Fruit fly (Drosophila melanogaster) whole organism, wandering third instar larva: ENCODE measurements around the gene CG16721.

Experiments used
- Abd-B ChIP-seq: fragments of >200 bp; optimal IDR thresholded peaks from 2 replicates; lab custom pipeline; 2017; ENCODE audit warnings: missing biosample characterization, missing genetic modification characterization
- CG32264 ChIP-seq: fragments of 200-800 bp; sonication (Bioruptor generic); optimal IDR thresholded peaks from 2 replicates; lab custom pipeline; 2016; ENCODE audit warnings: missing biosample characterization, missing genetic modification characterization
- CG9705 ChIP-seq: fragments of 200-800 bp; sonication (Bioruptor generic); optimal IDR thresholded peaks from 2 replicates; lab custom pipeline; 2018; ENCODE audit warnings: missing biosample characterization, mild to moderate bottlenecking, missing genetic modification characterization
- CrebA ChIP-seq: fragments of 200-800 bp; sonication (Bioruptor generic); optimal IDR thresholded peaks from 2 replicates; lab custom pipeline; 2016; ENCODE audit warnings: missing biosample characterization, mild to moderate bottlenecking, missing genetic modification characterization, borderline replicate concordance
- Dfd ChIP-seq: fragments of >200 bp; optimal IDR thresholded peaks from 2 replicates; lab custom pipeline; 2017; ENCODE audit warnings: missing biosample characterization, missing genetic modification characterization
- Dif ChIP-seq: fragments of 200-275, 200-300 bp; sonication (Bioruptor generic); optimal IDR thresholded peaks from 2 replicates; lab custom pipeline; 2018; ENCODE audit warnings: missing biosample characterization, missing genetic modification characterization; ENCODE audit not compliant: partially characterized antibody
- GATAd ChIP-seq: sonication (Bioruptor generic); optimal IDR thresholded peaks from 2 replicates; lab custom pipeline; 2016; ENCODE audit warnings: missing biosample characterization, missing genetic modification characterization
- HLH106 ChIP-seq: fragments of 200-800 bp; optimal IDR thresholded peaks from 3 replicates; lab custom pipeline; 2019; ENCODE audit warnings: missing biosample characterization, mild to moderate bottlenecking, missing genetic modification characterization, moderate library complexity
- Hnf4 ChIP-seq: fragments of 200-800 bp; sonication (Bioruptor generic); optimal IDR thresholded peaks from 2 replicates; lab custom pipeline; 2016; ENCODE audit warnings: missing biosample characterization, mild to moderate bottlenecking, missing genetic modification characterization
- Hr78 ChIP-seq: fragments of >200 bp; optimal IDR thresholded peaks from 2 replicates; lab custom pipeline; 2017; ENCODE audit warnings: missing biosample characterization, missing genetic modification characterization
- Hr83 ChIP-seq: fragments of 200-300 bp; sonication (Bioruptor generic); optimal IDR thresholded peaks from 2 replicates; lab custom pipeline; 2016; ENCODE audit warnings: missing biosample characterization, mild to moderate bottlenecking, missing genetic modification characterization, moderate library complexity; ENCODE audit not compliant: poor library complexity, severe bottlenecking
- Jra ChIP-seq: sonication (Bioruptor generic); optimal IDR thresholded peaks from 2 replicates; lab custom pipeline; 2016; ENCODE audit warnings: missing biosample characterization, missing genetic modification characterization
- Mio ChIP-seq: sonication (Bioruptor generic); optimal IDR thresholded peaks from 2 replicates; lab custom pipeline; 2016; ENCODE audit warnings: missing biosample characterization, missing genetic modification characterization
- Myc ChIP-seq: fragments of >200 bp; optimal IDR thresholded peaks from 2 replicates; lab custom pipeline; 2017
- N ChIP-seq: fragments of >200 bp; optimal IDR thresholded peaks from 2 replicates; lab custom pipeline; 2018; ENCODE audit warnings: missing biosample characterization, missing external identifiers, missing genetic modification characterization
- OdsH ChIP-seq: fragments of 200-800 bp; sonication (Bioruptor generic); optimal IDR thresholded peaks from 2 replicates; lab custom pipeline; 2016; ENCODE audit warnings: missing biosample characterization, mild to moderate bottlenecking, missing genetic modification characterization
- Rel ChIP-seq, 2 experiments: fragments of 200-800 bp; sonication (Bioruptor generic) in 1 of 2; optimal IDR thresholded peaks; 2 replicates in 1 of 2; 3 replicates in 1 of 2; lab custom pipeline; 2016 to 2019; ENCODE audit warnings: mild to moderate bottlenecking in 2 of 2, missing biosample characterization in 2 of 2, missing genetic modification characterization in 2 of 2, moderate library complexity in 1 of 2
- Sp1 ChIP-seq: fragments of 200-800 bp; sonication (Bioruptor generic); optimal IDR thresholded peaks from 3 replicates; lab custom pipeline; 2019; ENCODE audit warnings: missing biosample characterization, mild to moderate bottlenecking, missing genetic modification characterization, moderate library complexity
- Vsx2 ChIP-seq: fragments of 200-300, 225-300 bp; sonication (Bioruptor generic); optimal IDR thresholded peaks from 2 replicates; lab custom pipeline; 2018; ENCODE audit warnings: missing biosample characterization, missing genetic modification characterization; ENCODE audit not compliant: partially characterized antibody
- br ChIP-seq: fragments of 200-800 bp; sonication (Bioruptor generic); optimal IDR thresholded peaks from 2 replicates; lab custom pipeline; 2016; ENCODE audit warnings: missing biosample characterization, missing genetic modification characterization
- brk ChIP-seq: fragments of 200-800 bp; sonication (Bioruptor generic); optimal IDR thresholded peaks from 2 replicates; lab custom pipeline; 2016; ENCODE audit warnings: missing biosample characterization, mild to moderate bottlenecking, missing genetic modification characterization
- dl ChIP-seq, 2 experiments: fragments of 175-275, 200-275 bp in 1 of 2; fragments of 200-275 bp in 1 of 2; sonication (Bioruptor generic); optimal IDR thresholded peaks; lab custom pipeline; 2018; ENCODE audit warnings: mild to moderate bottlenecking in 2 of 2, missing biosample characterization in 2 of 2, missing genetic modification characterization in 2 of 2, moderate library complexity in 2 of 2; ENCODE audit not compliant: partially characterized antibody in 2 of 2, insufficient read depth in 1 of 2
- dmrt93B ChIP-seq: fragments of 200-800 bp; sonication (Bioruptor generic); optimal IDR thresholded peaks from 2 replicates; lab custom pipeline; 2018; ENCODE audit warnings: missing biosample characterization, mild to moderate bottlenecking, missing genetic modification characterization
- dsf ChIP-seq: sonication (Bioruptor generic); optimal IDR thresholded peaks from 2 replicates; lab custom pipeline; 2016; ENCODE audit warnings: missing biosample characterization, missing genetic modification characterization, borderline replicate concordance
- ey ChIP-seq: fragments of 200-800 bp; sonication (Bioruptor generic); optimal IDR thresholded peaks from 2 replicates; lab custom pipeline; 2016; ENCODE audit warnings: missing biosample characterization, missing genetic modification characterization
- foxo ChIP-seq, 2 experiments: fragments of 200-800 bp; sonication (Bioruptor generic); optimal IDR thresholded peaks; 2 replicates in 1 of 2; 3 replicates in 1 of 2; lab custom pipeline; 2016 to 2017; ENCODE audit warnings: missing biosample characterization in 2 of 2, missing genetic modification characterization in 2 of 2
- fru ChIP-seq: fragments of 200-800 bp; sonication (Bioruptor generic); optimal IDR thresholded peaks from 3 replicates; lab custom pipeline; 2016; ENCODE audit warnings: missing biosample characterization, mild to moderate bottlenecking, missing genetic modification characterization
- h ChIP-seq: fragments of 200-800 bp; sonication (Bioruptor generic); optimal IDR thresholded peaks from 3 replicates; lab custom pipeline; 2016; ENCODE audit warnings: missing biosample characterization, mild to moderate bottlenecking, missing genetic modification characterization
- jim ChIP-seq: fragments of 175-275, 200-325 bp; sonication (Bioruptor generic); optimal IDR thresholded peaks from 2 replicates; lab custom pipeline; 2016; ENCODE audit warnings: missing biosample characterization, mild to moderate bottlenecking, missing genetic modification characterization
- lola ChIP-seq: fragments of >200 bp; optimal IDR thresholded peaks from 2 replicates; lab custom pipeline; 2017; ENCODE audit warnings: missing biosample characterization, missing genetic modification characterization
- pan ChIP-seq: fragments of >200 bp; optimal IDR thresholded peaks from 2 replicates; lab custom pipeline; 2017
- psq ChIP-seq: fragments of 200-800 bp; sonication (Bioruptor generic); optimal IDR thresholded peaks from 3 replicates; lab custom pipeline; 2017; ENCODE audit warnings: missing biosample characterization, mild to moderate bottlenecking, missing genetic modification characterization, moderate library complexity
- rgr ChIP-seq: fragments of 200-800 bp; sonication (Bioruptor generic); optimal IDR thresholded peaks from 3 replicates; lab custom pipeline; 2016; ENCODE audit warnings: missing biosample characterization, mild to moderate bottlenecking, missing genetic modification characterization
- sage ChIP-seq: fragments of 200-800 bp; sonication (Bioruptor generic); optimal IDR thresholded peaks from 2 replicates; lab custom pipeline; 2016; ENCODE audit warnings: missing biosample characterization, mild to moderate bottlenecking, missing genetic modification characterization
- sv ChIP-seq: fragments of 200-800 bp; sonication (Bioruptor generic); optimal IDR thresholded peaks from 3 replicates; lab custom pipeline; 2016; ENCODE audit warnings: missing biosample characterization, missing genetic modification characterization
- tai ChIP-seq: sonication (Bioruptor generic); optimal IDR thresholded peaks from 2 replicates; lab custom pipeline; 2016; ENCODE audit warnings: missing biosample characterization, missing genetic modification characterization
- usp ChIP-seq: fragments of >200 bp; optimal IDR thresholded peaks from 2 replicates; lab custom pipeline; 2017; ENCODE audit warnings: missing biosample characterization, missing genetic modification characterization
- woc ChIP-seq: sonication (Bioruptor generic); optimal IDR thresholded peaks from 2 replicates; lab custom pipeline; 2016; ENCODE audit warnings: missing biosample characterization, mild to moderate bottlenecking, missing genetic modification characterization

The CG16721 gene

dm6 chrX:5905086-5905400 lies 25.4 kb downstream of the CG16721 start:
- TF ChIP-seq woc (GFP tag; lab: Kevin White, UChicago) (no peak), usp (GFP tag; lab: Kevin White, UChicago) (no peak), Hr83 (GFP tag; lab: Kevin White, UChicago) (no peak), OdsH (GFP tag; lab: Kevin White, UChicago) (no peak), foxo (GFP tag; optimal IDR thresholded peaks at IDR 0.05; lab: Kevin White, UChicago) (no peak), ey (no peak), dsf (GFP tag; lab: Kevin White, UChicago) (no peak), HLH106 (tag; lab: Kevin White, UChicago) (no peak), jim (no peak), fru (GFP tag; lab: Kevin White, UChicago) (no peak), sage (GFP tag; lab: Kevin White, UChicago) (no peak), Sp1 (GFP tag; lab: Kevin White, UChicago) (no peak), lola (GFP tag; lab: Kevin White, UChicago) (no peak), br (GFP tag; lab: Kevin White, UChicago) (no peak), CG32264 (GFP tag; lab: Kevin White, UChicago) (no peak), psq (GFP tag; lab: Kevin White, UChicago) (no peak)

dm6 chrX:5905446-5905845 lies 25.8 kb downstream of the CG16721 start, which contains the start of gene CG4020:
Gene CG4020 (plus strand): TSS chrX:5905746.
- no peak for TF ChIP-seq Jra (GFP tag; lab: Kevin White, UChicago)
- no peak for TF ChIP-seq Myc (lab: Kevin White, UChicago)
- TF ChIP-seq fru (GFP tag; lab: Kevin White, UChicago) = no peak
- no peak for TF ChIP-seq sv (GFP tag; lab: Kevin White, UChicago)
- TF ChIP-seq Sp1 (GFP tag; lab: Kevin White, UChicago) = no peak
- no peak for TF ChIP-seq CG9705 (GFP tag; lab: Kevin White, UChicago)
- no peak for TF ChIP-seq Hr78 (GFP tag; lab: Kevin White, UChicago)
- no peak for TF ChIP-seq Hr83 (GFP tag; lab: Kevin White, UChicago)
- no peak for TF ChIP-seq lola (GFP tag; lab: Kevin White, UChicago)
- TF ChIP-seq foxo (GFP tag; optimal IDR thresholded peaks at IDR 0.05; lab: Kevin White, UChicago) = no peak
- no peak for TF ChIP-seq Abd-B (GFP tag; lab: Kevin White, UChicago)
- no peak for TF ChIP-seq dsf (GFP tag; lab: Kevin White, UChicago)
- no peak for TF ChIP-seq h
- no peak for TF ChIP-seq OdsH (GFP tag; lab: Kevin White, UChicago)
- TF ChIP-seq rgr = no peak
- TF ChIP-seq N = no peak

- TF ChIP-seq sv (GFP tag; lab: Kevin White, UChicago) (no peak), pan (lab: Kevin White, UChicago) (no peak), usp (GFP tag; lab: Kevin White, UChicago) (no peak), dl (GFP tag; optimal IDR thresholded peaks at IDR 0.05; lab: Kevin White, UChicago; ENCODE audit: insufficient read depth in 1 of 2, partially characterized antibody in 2 of 2) (no peak), Hr83 (GFP tag; lab: Kevin White, UChicago) (peak; percentile 25), rgr (peak; percentile 60), Hnf4 (GFP tag; lab: Kevin White, UChicago) (no peak), Hr78 (GFP tag; lab: Kevin White, UChicago) (no peak), dsf (GFP tag; lab: Kevin White, UChicago) (no peak), lola (GFP tag; lab: Kevin White, UChicago) (no peak), h (peak; percentile 56), Dif (GFP tag; lab: Kevin White, UChicago) (no peak), OdsH (GFP tag; lab: Kevin White, UChicago) (peak; percentile 17), Rel (GFP tag; optimal IDR thresholded peaks at IDR 0.05; lab: Kevin White, UChicago) (no peak), Rel (tag; optimal IDR thresholded peaks at IDR 0.05; lab: Kevin White, UChicago) (peak; percentile 81), GATAd (GFP tag; lab: Kevin White, UChicago) (no peak), Mio (GFP tag; lab: Kevin White, UChicago) (no peak), jim (no peak), brk (GFP tag; lab: Kevin White, UChicago) (no peak), Vsx2 (no peak), fru (GFP tag; lab: Kevin White, UChicago) (peak; percentile 17), ey (peak; percentile 6), CG32264 (GFP tag; lab: Kevin White, UChicago) (no peak), Myc (lab: Kevin White, UChicago) (peak; percentile 37), N (no peak), Dfd (GFP tag; lab: Kevin White, UChicago) (no peak), CrebA (GFP tag; lab: Kevin White, UChicago) (no peak), foxo (GFP tag; optimal IDR thresholded peaks at IDR 0.05; lab: Kevin White, UChicago) (peak in 1 of 2 experiments; percentile 58), Jra (GFP tag; lab: Kevin White, UChicago) (no peak), CG9705 (GFP tag; lab: Kevin White, UChicago) (peak; percentile 50), Sp1 (GFP tag; lab: Kevin White, UChicago) (peak; percentile 45), Abd-B (GFP tag; lab: Kevin White, UChicago) (no peak), woc (GFP tag; lab: Kevin White, UChicago) (no peak), HLH106 (tag; lab: Kevin White, UChicago) (peak; percentile 54), tai (GFP tag; lab: Kevin White, UChicago) (no peak), br (GFP tag; lab: Kevin White, UChicago) (peak; percentile 25), dmrt93B (peak; percentile 53), psq (GFP tag; lab: Kevin White, UChicago) (peak; percentile 13), sage (GFP tag; lab: Kevin White, UChicago) (no peak)
- TF ChIP-seq, all 38 proteins: peak for 15
Measured at dm6 chrX:5907916-5908315, 28.2 kb downstream of the CG16721 start, which contains the start of gene CG12236. Gene CG12236 (plus strand): TSS chrX:5908135.
